Fruit fly (Drosophila melanogaster): ENCODE results near the gene Eaf6.

Eaf6 gene

dm6 chr3L:5599592-5599991, 8.5 kb downstream of the Eaf6 start, which contains the start of gene CG10591:
CG10591 (minus strand) TSS chr3L:5599692.
- TF ChIP-seq fd59A (GFP tag; optimal IDR thresholded peaks at IDR 0.05) (no peak), ss (GFP tag; optimal IDR thresholded peaks at IDR 0.05) (no peak), CG32006 (GFP tag; optimal IDR thresholded peaks at IDR 0.05) (no peak), Eip78C (GFP tag) (no peak)

DNA sequence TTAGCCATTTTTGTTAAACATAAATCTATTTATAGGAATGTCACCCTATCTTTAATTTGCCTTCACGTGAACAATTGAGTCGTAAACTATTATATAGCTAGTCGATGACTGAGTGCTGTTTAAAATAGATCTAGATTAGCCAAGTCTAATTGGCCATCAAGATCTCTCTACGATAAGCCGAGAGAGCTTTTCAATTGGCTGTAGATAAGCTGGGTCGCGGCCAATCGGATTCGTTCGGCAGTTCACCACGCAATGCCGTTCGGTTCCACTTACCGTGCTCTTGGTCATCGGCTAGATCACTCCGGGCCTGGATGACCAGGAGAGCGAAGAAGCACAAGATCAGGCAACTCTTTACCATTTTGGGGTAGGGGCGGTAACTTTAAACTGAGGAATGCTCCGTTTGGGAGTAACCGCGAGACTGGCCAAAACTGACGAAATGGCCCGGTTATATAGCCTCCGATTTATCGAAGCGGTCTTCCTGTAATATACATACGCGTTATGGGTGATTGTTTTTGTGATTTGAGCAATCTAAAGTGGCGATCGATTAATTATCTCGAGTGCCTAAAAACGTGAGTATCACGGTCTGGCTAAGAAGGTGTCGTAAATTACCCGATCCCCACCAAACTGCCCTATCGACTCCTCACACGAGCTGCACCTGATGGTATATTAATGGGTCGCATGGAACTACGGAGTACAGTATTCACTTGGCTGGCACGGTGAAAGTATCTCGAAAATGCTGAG, 13.1 kb downstream of the Eaf6 start, which contains the start of the genes Alp10 and Alp9:
Alp10 (minus strand) TSS at position 420 of the 741 bp plus-strand sequence.
Alp9 (plus strand) TSS at position 690 of the 741 bp plus-strand sequence.
- TF ChIP-seq fd85E (GFP tag; optimal IDR thresholded peaks at IDR 0.05) (no peak), net (GFP tag; optimal IDR thresholded peaks at IDR 0.05) (no peak)

dm6 chr3L:5594163-5594715, 13.9 kb downstream of the Eaf6 start:
- TF ChIP-seq Sox15 (GFP tag; optimal IDR thresholded peaks at IDR 0.05) (no peak), CG3919 (GFP tag; optimal IDR thresholded peaks at IDR 0.05) (no peak), CG15336 (GFP tag; IDR thresholded peaks at IDR 0.05) (no peak), CG16779 (tag; optimal IDR thresholded peaks at IDR 0.05) (no peak), eg (GFP tag; IDR thresholded peaks at IDR 0.05) (no peak), net (GFP tag; optimal IDR thresholded peaks at IDR 0.05) (no peak), CG11762 (GFP tag; optimal IDR thresholded peaks at IDR 0.05; ENCODE audit: insufficient read depth) (no peak), dac (GFP tag; optimal IDR thresholded peaks at IDR 0.05) (no peak), spab (GFP tag; optimal IDR thresholded peaks at IDR 0.05) (no peak), CG8119 (GFP tag; IDR thresholded peaks at IDR 0.05) (no peak), CG4318 (GFP tag; optimal IDR thresholded peaks at IDR 0.05) (no peak), CG10631 (GFP tag; optimal IDR thresholded peaks at IDR 0.05) (no peak), CG6854 (GFP tag; optimal IDR thresholded peaks at IDR 0.05) (no peak), OdsH (GFP tag; optimal IDR thresholded peaks at IDR 0.05) (no peak)

- TF ChIP-seq CG11762 (GFP tag; optimal IDR thresholded peaks at IDR 0.05; ENCODE audit: insufficient read depth) = no peak
- no peak for TF ChIP-seq Eip93F (GFP tag; optimal IDR thresholded peaks at IDR 0.05)
Observed at dm6 chr3L:5592437-5592836, 15.7 kb downstream of the Eaf6 start, which contains the start of gene spo. spo (minus strand) TSS chr3L:5592571.

DNA sequence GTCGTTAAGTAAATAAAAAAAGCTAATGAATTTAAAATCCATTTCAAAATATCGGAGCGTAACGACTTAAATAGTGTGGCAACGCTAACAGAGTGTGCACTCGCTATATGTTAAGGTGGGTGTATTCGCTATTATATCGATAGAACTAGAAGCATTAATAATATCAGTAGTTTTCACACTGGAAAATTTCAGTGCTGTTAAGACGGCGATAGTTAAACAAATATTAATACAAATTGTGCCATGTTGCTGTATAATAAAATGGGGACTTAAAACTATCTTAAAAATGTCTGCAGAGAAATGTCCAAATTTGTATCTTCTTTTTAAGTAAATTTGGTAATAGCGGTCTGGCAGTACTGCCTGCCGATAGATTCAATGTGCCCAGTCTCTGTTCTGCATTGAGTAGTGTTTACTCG, 24.8 kb downstream of the Eaf6 start:
- TF ChIP-seq CG6276 (GFP tag; optimal IDR thresholded peaks at IDR 0.05) (no peak), pdm3 (GFP tag; optimal IDR thresholded peaks at IDR 0.05) (no peak), fd59A (GFP tag; optimal IDR thresholded peaks at IDR 0.05) (peak; percentile 52), CG10631 (GFP tag; optimal IDR thresholded peaks at IDR 0.05) (peak; percentile 86), CG3919 (GFP tag; optimal IDR thresholded peaks at IDR 0.05) (no peak), CG7368 (GFP tag; optimal IDR thresholded peaks at IDR 0.05) (peak; percentile 60), CG15336 (GFP tag; IDR thresholded peaks at IDR 0.05) (peak; percentile 60), fkh (GFP tag; optimal IDR thresholded peaks at IDR 0.05) (peak; percentile 96), Hr38 (GFP tag; optimal IDR thresholded peaks at IDR 0.05) (no peak), CG11762 (GFP tag; optimal IDR thresholded peaks at IDR 0.05; ENCODE audit: insufficient read depth) (peak; percentile 58), esn (GFP tag; optimal IDR thresholded peaks at IDR 0.05) (peak; percentile 78), CG16779 (tag; optimal IDR thresholded peaks at IDR 0.05) (no peak), CG11902 (GFP tag; optimal IDR thresholded peaks at IDR 0.05) (peak; percentile 79), lz (GFP tag; optimal IDR thresholded peaks at IDR 0.05) (peak; percentile 82), Blimp-1 (GFP tag; optimal IDR thresholded peaks at IDR 0.05) (no peak), Lpt (GFP tag; optimal IDR thresholded peaks at IDR 0.05) (peak; percentile 51), CG8319 (GFP tag; optimal IDR thresholded peaks at IDR 0.05) (peak; percentile 39), Smox (GFP tag; optimal IDR thresholded peaks at IDR 0.05) (no peak), Eip78C (GFP tag) (no peak), dac (GFP tag; optimal IDR thresholded peaks at IDR 0.05) (no peak), CG8119 (GFP tag; IDR thresholded peaks at IDR 0.05) (peak; percentile 49; the same call in 1 of the 3 replicates), salr (GFP tag; optimal IDR thresholded peaks at IDR 0.05) (peak in 1 of 2 experiments; percentile 59), net (GFP tag; optimal IDR thresholded peaks at IDR 0.05) (no peak), Gug (GFP tag; IDR thresholded peaks at IDR 0.05) (peak; percentile 82), CG4318 (GFP tag; optimal IDR thresholded peaks at IDR 0.05) (peak; percentile 68), Sox102F (GFP tag; optimal IDR thresholded peaks at IDR 0.05) (no peak), Ets96B (tag; optimal IDR thresholded peaks at IDR 0.05) (no peak), CG8632 (GFP tag; optimal IDR thresholded peaks at IDR 0.05) (peak; percentile 53), Eip93F (GFP tag; optimal IDR thresholded peaks at IDR 0.05) (no peak), CG34406 (GFP tag; optimal IDR thresholded peaks at IDR 0.05) (peak; percentile 53), CG6792 (GFP tag; optimal IDR thresholded peaks at IDR 0.05) (peak; percentile 51)

All from whole organism, prepupa.